Worm (Caenorhabditis elegans) whole organism, L3 larva: ENCODE measurements around the gene kin-29.
A peak's percentile ranks its signal among the peaks of the same experiment; 100 is the strongest.

Source experiments
- R02D3.7 ChIP-seq: fragments of 150-350 bp; optimal IDR thresholded peaks from 2 replicates; lab custom pipeline; 2014; ENCODE audit warnings: missing biosample characterization, missing genetic modification characterization
- ZK546.5 ChIP-seq: sonication (generic microtip); optimal IDR thresholded peaks from 2 replicates; lab custom pipeline; 2017; ENCODE audit warnings: missing biosample characterization, missing genetic modification characterization
- ama-1 ChIP-seq: fragments of 150-350 bp; optimal IDR thresholded peaks from 2 replicates; lab custom pipeline; 2018
- ceh-16 ChIP-seq: sonication (generic microtip); optimal IDR thresholded peaks from 2 replicates; lab custom pipeline; 2017; ENCODE audit warnings: missing biosample characterization, missing genetic modification characterization
- ceh-28 ChIP-seq: fragments of 150-350 bp; optimal IDR thresholded peaks from 2 replicates; lab custom pipeline; 2014; ENCODE audit warnings: missing biosample characterization, missing genetic modification reagents, missing genetic modification characterization
- ceh-9 ChIP-seq: sonication (generic microtip); optimal IDR thresholded peaks from 2 replicates; lab custom pipeline; 2018; ENCODE audit warnings: missing biosample characterization, missing genetic modification characterization
- daf-12 ChIP-seq: fragments of 150-350 bp; optimal IDR thresholded peaks from 2 replicates; lab custom pipeline; 2014; ENCODE audit warnings: missing biosample characterization, missing genetic modification reagents, missing genetic modification characterization
- egl-5 ChIP-seq: fragments of 150-350 bp; optimal IDR thresholded peaks from 2 replicates; lab custom pipeline; 2017; ENCODE audit warnings: missing biosample characterization, missing genetic modification reagents, missing genetic modification characterization, inconsistent platforms
- elt-1 ChIP-seq: fragments of 150-350 bp; optimal IDR thresholded peaks from 2 replicates; lab custom pipeline; 2014; ENCODE audit warnings: missing biosample characterization, missing genetic modification characterization
- elt-2 ChIP-seq: sonication (generic microtip); optimal IDR thresholded peaks from 2 replicates; lab custom pipeline; 2016; ENCODE audit warnings: missing genetic modification reagents, mild to moderate bottlenecking, missing genetic modification characterization, missing compliant biosample characterization
- elt-3 ChIP-seq, 3 experiments: fragments of 150-350 bp in 1 of 3; sonication (generic microtip) in 2 of 3; optimal IDR thresholded peaks; 2 replicates in 2 of 3; 4 replicates in 1 of 3; lab custom pipeline; 2014 to 2017; ENCODE audit warnings: missing biosample characterization in 3 of 3, missing genetic modification characterization in 3 of 3
- eor-1 ChIP-seq, 2 experiments: fragments of 150-350 bp; optimal IDR thresholded peaks; 2 replicates each; lab custom pipeline; 2014 to 2018; ENCODE audit warnings: missing biosample characterization in 2 of 2, missing genetic modification characterization in 2 of 2
- fkh-10 ChIP-seq: sonication (generic microtip); optimal IDR thresholded peaks from 2 replicates; lab custom pipeline; 2017; ENCODE audit warnings: missing biosample characterization, missing genetic modification reagents, missing genetic modification characterization
- fkh-2 ChIP-seq: fragments of 150-350 bp; optimal IDR thresholded peaks from 2 replicates; lab custom pipeline; 2014; ENCODE audit warnings: missing biosample characterization, missing genetic modification reagents, missing genetic modification characterization
- lin-15B ChIP-seq: fragments of 150-350 bp; optimal IDR thresholded peaks from 2 replicates; lab custom pipeline; 2014; ENCODE audit warnings: missing biosample characterization, missing genetic modification characterization
- lin-39 ChIP-seq: fragments of 150-350 bp; optimal IDR thresholded peaks from 2 replicates; lab custom pipeline; 2018; ENCODE audit warnings: missing biosample characterization, missing genetic modification reagents, missing genetic modification characterization
- lsy-12 ChIP-seq: sonication (generic microtip); optimal IDR thresholded peaks from 2 replicates; lab custom pipeline; 2016; ENCODE audit warnings: mild to moderate bottlenecking, missing genetic modification characterization, missing compliant biosample characterization
- mdl-1 ChIP-seq: fragments of 150-350 bp; optimal IDR thresholded peaks from 2 replicates; lab custom pipeline; 2014; ENCODE audit warnings: missing biosample characterization, missing genetic modification characterization
- mml-1 ChIP-seq: fragments of 150-350 bp; sonication (generic microtip); optimal IDR thresholded peaks from 3 replicates; lab custom pipeline; 2014; ENCODE audit warnings: missing biosample characterization, missing genetic modification characterization
- nfya-1 ChIP-seq: sonication (generic microtip); optimal IDR thresholded peaks from 2 replicates; lab custom pipeline; 2017; ENCODE audit warnings: missing genetic modification characterization, mild to moderate bottlenecking, missing compliant biosample characterization, antibody characterized with exemption, moderate library complexity; ENCODE audit not compliant: insufficient read depth
- nhr-11 ChIP-seq: fragments of 150-350 bp; optimal IDR thresholded peaks from 2 replicates; lab custom pipeline; 2014; ENCODE audit warnings: missing biosample characterization, missing genetic modification characterization
- nhr-12 ChIP-seq: fragments of 150-350 bp; optimal IDR thresholded peaks from 2 replicates; lab custom pipeline; 2014; ENCODE audit warnings: missing biosample characterization, missing genetic modification characterization
- nhr-23 ChIP-seq: fragments of 150-350 bp; optimal IDR thresholded peaks from 2 replicates; lab custom pipeline; 2014; ENCODE audit warnings: missing biosample characterization, missing genetic modification reagents, missing genetic modification characterization
- nhr-237 ChIP-seq: fragments of 150-350 bp; optimal IDR thresholded peaks from 2 replicates; lab custom pipeline; 2014; ENCODE audit warnings: missing biosample characterization, missing genetic modification characterization
- nhr-25 ChIP-seq: sonication (generic microtip); optimal IDR thresholded peaks from 2 replicates; lab custom pipeline; 2017; ENCODE audit warnings: missing biosample characterization, missing genetic modification characterization
- nhr-28 ChIP-seq: fragments of 150-350 bp; optimal IDR thresholded peaks from 2 replicates; lab custom pipeline; 2014; ENCODE audit warnings: missing biosample characterization, missing genetic modification characterization
- nhr-43 ChIP-seq: sonication (generic microtip); optimal IDR thresholded peaks from 2 replicates; lab custom pipeline; 2016; ENCODE audit warnings: mild to moderate bottlenecking, missing genetic modification characterization, missing compliant biosample characterization; ENCODE audit not compliant: poor library complexity, severe bottlenecking
- nhr-76 ChIP-seq: fragments of 150-350 bp; sonication (generic microtip); optimal IDR thresholded peaks from 5 replicates; lab custom pipeline; 2014; ENCODE audit warnings: missing biosample characterization, missing genetic modification characterization
- nhr-77 ChIP-seq: fragments of 150-350 bp; optimal IDR thresholded peaks from 2 replicates; lab custom pipeline; 2014; ENCODE audit warnings: missing biosample characterization, missing genetic modification characterization
- pha-4 ChIP-seq: fragments of 150-350 bp; optimal IDR thresholded peaks from 2 replicates; lab custom pipeline; 2014; ENCODE audit warnings: missing biosample characterization, missing genetic modification reagents, missing genetic modification characterization
- sea-2 ChIP-seq: fragments of 150-350 bp; sonication (generic microtip); optimal IDR thresholded peaks from 4 replicates; lab custom pipeline; 2014; ENCODE audit warnings: missing biosample characterization, missing genetic modification reagents, missing genetic modification characterization
- tbx-2 ChIP-seq: sonication (generic microtip); optimal IDR thresholded peaks from 2 replicates; lab custom pipeline; 2016; ENCODE audit warnings: mild to moderate bottlenecking, missing genetic modification characterization, missing compliant biosample characterization
- unc-39 ChIP-seq: sonication (generic microtip); optimal IDR thresholded peaks from 4 replicates; lab custom pipeline; 2017; ENCODE audit warnings: missing biosample characterization, missing genetic modification characterization
- unc-62 ChIP-seq: fragments of 150-350 bp; sonication (generic microtip); optimal IDR thresholded peaks from 4 replicates; lab custom pipeline; 2014; ENCODE audit warnings: missing biosample characterization, missing genetic modification reagents, missing genetic modification characterization
- zag-1 ChIP-seq: fragments of 150-350 bp; optimal IDR thresholded peaks from 2 replicates; lab custom pipeline; 2014; ENCODE audit warnings: missing biosample characterization, missing genetic modification characterization

Gene kin-29

ce11 chrX:2874598-2874997 lies 22.4 kb upstream of the kin-29 start:
- TF ChIP-seq nhr-11 (no peak), ZK546.5 (no peak), unc-62 (GFP tag; lab: Kevin White, UChicago) (no peak), nhr-28 (no peak), nhr-77 (tag; lab: Kevin White, UChicago) (no peak), nhr-43 (tag; lab: Kevin White, UChicago) (no peak), fkh-2 (no peak)

ce11 chrX:2873272-2873671 lies 21.0 kb upstream of the kin-29 start:
- no peak for TF ChIP-seq nhr-25
- no peak for TF ChIP-seq nfya-1
- TF ChIP-seq nhr-23, result peak; percentile 51
- no peak for TF ChIP-seq fkh-10 (GFP tag; lab: Kevin White, UChicago)

- TF ChIP-seq egl-5 (tag; lab: Kevin White, UChicago) (no peak), elt-3 (tag; optimal IDR thresholded peaks at IDR 0.05; lab: Kevin White, UChicago) (no peak), pha-4 (tag; lab: Kevin White, UChicago) (peak; percentile 43)
Observed at ce11 chrX:2871037-2871436, 18.8 kb upstream of the kin-29 start, which contains the start of gene F53B3.3. TSS of gene F53B3.3 (minus strand) at chrX:2871137.

- TF ChIP-seq sea-2 (no peak), ceh-16 (tag; lab: Kevin White, UChicago) (no peak), mdl-1 (tag; lab: Kevin White, UChicago) (no peak), nhr-43 (tag; lab: Kevin White, UChicago) (peak; percentile 56), ama-1 (peak; percentile 59), elt-3 (tag; optimal IDR thresholded peaks at IDR 0.05; lab: Kevin White, UChicago) (peak in 1 of 3 experiments; percentile 74), ZK546.5 (no peak), tbx-2 (peak; percentile 49), nhr-76 (tag; lab: Kevin White, UChicago) (no peak), nhr-77 (tag; lab: Kevin White, UChicago) (no peak), mml-1 (tag; lab: Kevin White, UChicago) (no peak), elt-2 (tag; lab: Kevin White, UChicago) (no peak), ceh-28 (peak; percentile 13), nhr-25 (peak; percentile 48), nhr-12 (tag; lab: Kevin White, UChicago) (no peak), daf-12 (tag; lab: Kevin White, UChicago) (no peak)
- TF ChIP-seq, all 47 proteins: peak for 6
Observed at ce11 chrX:2865591-2866217, 13.5 kb upstream of the kin-29 start.

- TF ChIP-seq fkh-2 (no peak), ceh-9 (tag; lab: Kevin White, UChicago) (no peak), nhr-23 (peak; percentile 13), lsy-12 (tag; lab: Kevin White, UChicago) (no peak), nhr-43 (tag; lab: Kevin White, UChicago) (peak; percentile 44), mdl-1 (tag; lab: Kevin White, UChicago) (no peak), pha-4 (tag; lab: Kevin White, UChicago) (no peak), nhr-11 (no peak), nhr-25 (peak; percentile 36), elt-3 (tag; optimal IDR thresholded peaks at IDR 0.05; lab: Kevin White, UChicago) (no peak), nhr-77 (tag; lab: Kevin White, UChicago) (no peak), nhr-76 (tag; lab: Kevin White, UChicago) (no peak), ceh-16 (tag; lab: Kevin White, UChicago) (no peak)
Observed at ce11 chrX:2863946-2864345, 11.7 kb upstream of the kin-29 start, which contains the start of gene F53B3.6. TSS of gene F53B3.6 (plus strand) at chrX:2864229.

- TF ChIP-seq lin-15B (tag; lab: Kevin White, UChicago), result no peak
- TF ChIP-seq elt-1 (tag; lab: Kevin White, UChicago), result no peak
- no peak for TF ChIP-seq zag-1 (tag; lab: Kevin White, UChicago)
- no peak for TF ChIP-seq sea-2
- TF ChIP-seq lin-39 (tag; lab: Kevin White, UChicago), result no peak
- TF ChIP-seq R02D3.7 (tag; lab: Kevin White, UChicago), result no peak
- TF ChIP-seq unc-62 (GFP tag; lab: Kevin White, UChicago), result no peak
- no peak for TF ChIP-seq ceh-28
- no peak for TF ChIP-seq unc-39 (tag; lab: Kevin White, UChicago)
- TF ChIP-seq nhr-237, result no peak
- TF ChIP-seq ama-1, result no peak
- TF ChIP-seq eor-1 (tag; optimal IDR thresholded peaks at IDR 0.05; lab: Kevin White, UChicago), result no peak
- TF ChIP-seq egl-5 (tag; lab: Kevin White, UChicago), result no peak
- no peak for TF ChIP-seq nhr-28
Observed at ce11 chrX:2862372-2862771, 10.1 kb upstream of the kin-29 start, which contains the start of gene comt-1. TSS of gene comt-1 (minus strand) at chrX:2862472.
